Worm (Caenorhabditis elegans): ENCODE data around the gene sft-4.

DNA sequence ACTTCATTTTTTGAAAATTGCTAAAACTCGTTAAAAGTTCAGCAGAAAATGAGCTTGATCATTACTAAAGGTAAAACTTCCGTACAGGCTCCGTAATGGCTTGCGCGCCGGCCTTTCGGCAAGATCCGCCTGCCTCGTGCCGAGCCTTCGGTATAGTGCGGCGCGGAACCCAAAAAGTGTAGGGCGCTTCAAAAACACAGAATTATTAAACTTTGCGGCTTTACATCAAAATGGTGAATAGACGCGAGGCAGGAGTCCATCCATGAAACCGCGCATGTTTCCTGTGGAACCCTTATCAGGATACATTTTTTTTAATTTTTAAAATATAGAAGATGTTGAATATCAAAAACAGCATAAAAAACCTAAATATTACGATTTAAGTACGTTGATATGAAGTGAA is 27.4 kb downstream of the sft-4 start:
- TF ChIP-seq W03F9.2 (tag; optimal IDR thresholded peaks at IDR 0.05) (no peak), him-1 (tag; optimal IDR thresholded peaks at IDR 0.05) (no peak), dao-5 (tag; optimal IDR thresholded peaks at IDR 0.05) (no peak)

Data from whole organism, L4/young adult.